Worm (Caenorhabditis elegans): ENCODE data around the gene pde-4.

- TF ChIP-seq tbx-2 (tag; optimal IDR thresholded peaks at IDR 0.05) (no peak), lsy-2 (tag; optimal IDR thresholded peaks at IDR 0.05) (no peak), pqm-1 (tag; optimal IDR thresholded peaks at IDR 0.05) (no peak), ztf-4 (tag; optimal IDR thresholded peaks at IDR 0.05) (no peak), lin-13 (GFP tag; optimal IDR thresholded peaks at IDR 0.05) (no peak), nhr-77 (tag; optimal IDR thresholded peaks at IDR 0.05) (no peak), sup-37 (GFP tag; optimal IDR thresholded peaks at IDR 0.05) (no peak), nhr-84 (tag; optimal IDR thresholded peaks at IDR 0.05) (no peak), snu-23 (GFP tag; optimal IDR thresholded peaks at IDR 0.05) (no peak), zag-1 (tag; optimal IDR thresholded peaks at IDR 0.05) (no peak)
These were observed 14.1 kb downstream of the pde-4 start for ce11 chrII:7636941-7637340.

All from whole organism, L1 larva.